Fruit fly (Drosophila melanogaster) whole organism, pupa: ENCODE results near the gene Jhbp15.

Experiments
- CG13204 ChIP-seq: fragments of 200-800 bp; sonication (Bioruptor generic); optimal IDR thresholded peaks from 2 replicates; lab custom pipeline; 2018; ENCODE audit warnings: missing biosample characterization, mild to moderate bottlenecking, missing genetic modification characterization, moderate library complexity
- CG14655 ChIP-seq: fragments of 200-800 bp; sonication (Bioruptor generic); optimal IDR thresholded peaks from 3 replicates; lab custom pipeline; 2017; ENCODE audit warnings: mild to moderate bottlenecking, missing biosample characterization, missing genetic modification reagents, missing genetic modification characterization
- CG15710 ChIP-seq: fragments of 200-800 bp; sonication (Bioruptor generic); optimal IDR thresholded peaks from 2 replicates; lab custom pipeline; 2018; ENCODE audit warnings: missing biosample characterization, mild to moderate bottlenecking, missing genetic modification characterization, moderate library complexity
- CG32121 ChIP-seq: fragments of 200-800 bp; sonication (Bioruptor generic); IDR thresholded peaks from 2 replicates; pipeline ENCODE4 v1.3.6; 2022; ENCODE audit warnings: missing biosample characterization, missing genetic modification characterization
- CG34367 ChIP-seq: fragments of 200-800 bp; sonication (Bioruptor generic); optimal IDR thresholded peaks from 2 replicates; lab custom pipeline; 2018; ENCODE audit warnings: missing biosample characterization, mild to moderate bottlenecking, missing genetic modification characterization
- CG4496 ChIP-seq: fragments of 200-800 bp; sonication (Bioruptor generic); IDR thresholded peaks from 3 replicates; pipeline ENCODE4 v1.3.6; 2022; ENCODE audit warnings: missing biosample characterization, missing genetic modification characterization
- CG8159 ChIP-seq: fragments of 200-800 bp; sonication (Bioruptor generic); optimal IDR thresholded peaks from 3 replicates; lab custom pipeline; 2018; ENCODE audit warnings: missing biosample characterization, mild to moderate bottlenecking, missing genetic modification characterization, moderate library complexity
- CG8301 ChIP-seq: fragments of 200-800 bp; sonication (Bioruptor generic); optimal IDR thresholded peaks from 2 replicates; lab custom pipeline; 2018; ENCODE audit warnings: missing biosample characterization, mild to moderate bottlenecking, missing genetic modification characterization
- EcR ChIP-seq: fragments of 200-800 bp; sonication (Bioruptor generic); optimal IDR thresholded peaks from 3 replicates; lab custom pipeline; 2019; ENCODE audit warnings: missing biosample characterization, missing genetic modification characterization, mild to moderate bottlenecking, moderate library complexity, missing genetic modification reagents
- Ets98B ChIP-seq: fragments of 200-800 bp; sonication (Bioruptor generic); IDR thresholded peaks from 2 replicates; pipeline ENCODE4 v1.3.6; 2022; ENCODE audit warnings: missing biosample characterization, missing genetic modification characterization
- Pif1A ChIP-seq: fragments of 200-800 bp; sonication (Bioruptor generic); optimal IDR thresholded peaks from 3 replicates; lab custom pipeline; 2016; ENCODE audit warnings: missing biosample characterization, missing genetic modification characterization
- Pif1B ChIP-seq: fragments of 200-800 bp; sonication (Bioruptor generic); optimal IDR thresholded peaks from 3 replicates; lab custom pipeline; 2016; ENCODE audit warnings: missing biosample characterization, missing genetic modification characterization
- Snoo ChIP-seq: fragments of 200-800 bp; sonication (Bioruptor generic); optimal IDR thresholded peaks from 3 replicates; lab custom pipeline; 2017; ENCODE audit warnings: missing biosample characterization, mild to moderate bottlenecking, missing genetic modification characterization, inconsistent platforms
- fd96Ca ChIP-seq: fragments of 200-800 bp; sonication (Bioruptor generic); IDR thresholded peaks from 3 replicates; pipeline ENCODE4 v1.3.6; 2022; ENCODE audit warnings: missing biosample characterization, missing genetic modification characterization

- TF ChIP-seq Pif1A (GFP tag; lab: Kevin White, UChicago) (no peak), CG34367 (tag; lab: Kevin White, UChicago) (no peak), EcR (GFP tag; lab: Kevin White, UChicago) (no peak), CG14655 (no peak), CG4496 (GFP tag; lab: Robert Waterston, UW) (no peak), Pif1B (GFP tag; lab: Kevin White, UChicago) (no peak), CG32121 (GFP tag; lab: Robert Waterston, UW) (no peak), CG13204 (no peak), fd96Ca (GFP tag; lab: Robert Waterston, UW) (no peak), CG15710 (no peak), Snoo (tag; lab: Kevin White, UChicago) (no peak), CG8159 (tag; lab: Kevin White, UChicago) (no peak), Ets98B (GFP tag; lab: Robert Waterston, UW) (no peak), CG8301 (tag; lab: Kevin White, UChicago) (no peak)
Observed at dm6 chr3R:21043549-21044118, 7.1 kb downstream of the Jhbp15 start, which contains the start of gene CG12278.
